Worm (Caenorhabditis elegans) whole organism, midembryonic: ENCODE measurements around the gene fbxa-111.
"Not testable (repeated sequence)": the region's sequence is repeated elsewhere in the genome, so short reads cannot be mapped to it uniquely, and the experiment has no call there.

Experiments
- T22C8.4 ChIP-seq: fragments of 200-800 bp; sonication (Bioruptor generic); IDR thresholded peaks from 2 replicates; pipeline ENCODE4 v1.3.6; 2022; ENCODE audit warnings: missing genetic modification characterization, missing compliant biosample characterization
- cog-1 ChIP-seq: sonication (generic microtip); optimal IDR thresholded peaks from 2 replicates; lab custom pipeline; 2016; ENCODE audit warnings: missing genetic modification characterization, missing compliant biosample characterization
- flt-1 ChIP-seq: fragments of 200-800 bp; sonication (Bioruptor generic); IDR thresholded peaks from 2 replicates; pipeline ENCODE4 v1.3.6; 2022; ENCODE audit warnings: missing genetic modification characterization, missing compliant biosample characterization
- klf-2 ChIP-seq: fragments of 200-800 bp; sonication (Bioruptor generic); conservative IDR thresholded peaks from 2 replicates; pipeline ENCODE4 v1.3.6; 2022; ENCODE audit warnings: missing genetic modification reagents, missing genetic modification characterization, missing compliant biosample characterization
- med-1 ChIP-seq: sonication (generic microtip); optimal IDR thresholded peaks from 2 replicates; lab custom pipeline; 2017; ENCODE audit warnings: missing genetic modification characterization, mild to moderate bottlenecking, missing compliant biosample characterization, antibody characterized with exemption, missing genetic modification reagents; ENCODE audit not compliant: insufficient read depth
- ref-1 ChIP-seq: fragments of 200-800 bp; sonication (Bioruptor generic); conservative IDR thresholded peaks from 2 replicates; pipeline ENCODE4 v1.3.6; 2022; ENCODE audit warnings: missing genetic modification reagents, missing genetic modification characterization, missing compliant biosample characterization
- tab-1 ChIP-seq: fragments of 200-800 bp; sonication (Bioruptor generic); IDR thresholded peaks from 2 replicates; pipeline ENCODE4 v1.3.6; 2022; ENCODE audit warnings: missing genetic modification characterization, missing compliant biosample characterization
- ztf-23 ChIP-seq: fragments of 200-800 bp; sonication (Bioruptor generic); IDR thresholded peaks from 2 replicates; pipeline ENCODE4 v1.3.6; 2022; ENCODE audit warnings: missing genetic modification reagents, missing genetic modification characterization, missing compliant biosample characterization
- ztf-29 ChIP-seq: fragments of 200-800 bp; sonication (Bioruptor generic); IDR thresholded peaks from 2 replicates; pipeline ENCODE4 v1.3.6; 2022; ENCODE audit warnings: missing genetic modification reagents, missing genetic modification characterization, missing compliant biosample characterization

Gene fbxa-111

DNA sequence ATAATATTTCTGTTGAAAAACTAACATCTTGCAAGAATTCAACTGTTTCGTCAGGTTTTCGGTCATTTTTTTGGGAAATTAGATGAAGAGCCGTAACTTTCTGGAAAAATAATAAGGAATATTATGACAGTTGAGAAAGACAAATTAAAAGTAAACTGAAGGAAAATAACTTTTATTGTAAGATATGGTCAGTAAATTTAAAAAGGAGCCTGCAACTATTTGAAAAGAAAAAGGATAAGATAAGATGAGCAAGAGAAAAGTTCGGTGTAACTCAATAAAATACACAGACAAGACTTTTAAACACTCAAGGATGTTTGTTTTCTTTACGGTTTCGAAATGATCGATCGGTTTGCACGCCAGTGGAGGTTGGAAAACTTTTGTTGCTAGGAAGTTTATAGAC lies at the start of gene fbxa-111:
fbxa-111 (minus strand) TSS at position 101 of the 400 bp plus-strand sequence.
- not testable (repeated sequence) for TF ChIP-seq tab-1; cog-1 (tag; lab: Kevin White, UChicago); flt-1 (GFP tag; lab: Robert Waterston, UW)

DNA sequence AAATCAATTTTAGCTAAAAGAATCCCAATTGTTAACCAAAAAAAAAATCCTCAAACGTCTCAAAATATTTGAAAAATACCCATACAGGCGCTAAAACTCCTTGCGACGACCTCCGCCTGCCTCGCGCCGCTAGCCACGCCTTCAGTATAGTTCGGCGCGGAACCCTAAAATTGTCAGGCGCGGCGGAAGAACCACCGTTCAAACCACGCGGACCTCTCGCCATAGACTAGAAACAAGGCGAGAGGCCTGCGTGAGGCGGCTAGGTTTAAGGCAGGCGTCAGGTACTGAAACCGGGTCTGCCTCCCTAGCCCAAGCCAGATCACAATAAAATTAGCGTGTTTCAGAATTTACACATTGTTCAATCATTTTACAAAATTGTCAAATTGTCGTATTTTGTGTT lies 42.9 kb upstream of the fbxa-111 start:
- no peak for TF ChIP-seq ref-1
- TF ChIP-seq T22C8.4 (GFP tag; lab: Robert Waterston, UW), result no peak
- TF ChIP-seq ztf-29 (GFP tag; lab: Robert Waterston, UW), result no peak
- no peak for TF ChIP-seq klf-2 (GFP tag; lab: Robert Waterston, UW)
- TF ChIP-seq med-1 (GFP tag; lab: Kevin White, UChicago), result no peak
- TF ChIP-seq ztf-23 (GFP tag; lab: Robert Waterston, UW), result no peak
- TF ChIP-seq flt-1 (GFP tag; lab: Robert Waterston, UW), result no peak
- no peak for TF ChIP-seq cog-1 (tag; lab: Kevin White, UChicago)
- TF ChIP-seq tab-1, result no peak

DNA sequence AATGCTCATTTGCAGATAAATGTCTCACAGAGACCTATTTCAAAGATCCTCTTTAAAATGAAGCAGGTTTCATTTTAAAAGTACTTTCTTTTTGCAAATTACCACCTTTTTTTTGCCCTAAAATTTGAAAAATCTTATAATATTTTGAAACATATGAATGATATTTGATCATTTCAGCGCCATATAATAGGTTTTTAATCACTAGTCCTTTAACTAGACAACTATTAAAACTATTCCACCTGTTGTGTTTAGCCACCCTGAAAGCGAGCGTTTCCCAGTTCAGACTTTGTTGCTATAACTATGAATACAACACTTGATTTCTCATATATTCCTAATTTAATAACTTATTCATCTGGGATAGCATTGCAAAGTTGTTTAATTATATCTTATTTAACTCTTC lies 42.2 kb upstream of the fbxa-111 start, which contains the start of gene srz-95:
srz-95 (plus strand) TSS at position 301 of the 400 bp plus-strand sequence.
- TF ChIP-seq med-1 (GFP tag; lab: Kevin White, UChicago), result no peak
- TF ChIP-seq ztf-29 (GFP tag; lab: Robert Waterston, UW), result no peak
- no peak for TF ChIP-seq ztf-23 (GFP tag; lab: Robert Waterston, UW)

DNA sequence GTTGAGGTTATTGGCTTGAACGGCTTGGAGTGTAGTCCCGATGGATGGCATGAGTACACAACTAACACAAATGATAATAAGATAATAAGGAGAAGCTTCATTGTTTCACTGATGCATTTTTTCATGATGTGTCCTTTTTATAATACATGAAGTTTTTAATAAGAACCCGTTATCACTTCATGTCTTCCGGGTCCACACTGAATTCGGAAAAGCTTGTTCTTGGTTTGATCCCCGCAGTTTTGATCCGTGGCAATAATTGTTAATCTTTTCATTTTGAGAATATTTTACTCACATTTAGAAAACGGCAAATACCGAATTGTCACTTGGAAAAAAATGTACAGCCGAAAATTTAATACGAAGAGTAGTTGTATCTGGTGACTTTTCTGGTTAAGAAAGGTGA lies 39.1 kb upstream of the fbxa-111 start, which contains the start of gene Y102A5C.27:
Y102A5C.27 (minus strand) TSS at position 101 of the 400 bp plus-strand sequence.
- TF ChIP-seq ztf-23 (GFP tag; lab: Robert Waterston, UW) (no peak), ref-1 (no peak), ztf-29 (GFP tag; lab: Robert Waterston, UW) (no peak), T22C8.4 (GFP tag; lab: Robert Waterston, UW) (no peak), klf-2 (GFP tag; lab: Robert Waterston, UW) (no peak), med-1 (GFP tag; lab: Kevin White, UChicago) (no peak), flt-1 (GFP tag; lab: Robert Waterston, UW) (no peak)

DNA sequence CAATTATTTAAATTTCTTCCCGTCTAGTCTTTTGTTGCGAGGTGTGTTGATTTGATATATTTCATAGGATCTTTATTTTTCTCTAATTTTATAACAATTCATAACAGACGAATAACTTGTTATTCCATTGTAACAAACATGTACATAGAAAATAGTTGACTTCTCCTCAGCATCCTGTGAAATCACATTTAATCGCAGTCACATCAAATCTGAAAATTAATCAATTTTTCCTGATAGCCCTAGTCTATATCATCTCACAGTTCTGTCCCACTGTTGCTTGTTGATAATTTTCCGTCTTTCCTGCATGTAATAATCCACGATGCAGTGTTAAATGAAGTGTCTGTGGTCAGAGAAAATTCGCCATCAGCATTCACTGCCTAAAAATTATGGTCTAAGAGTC lies 38.3 kb upstream of the fbxa-111 start:
- TF ChIP-seq med-1 (GFP tag; lab: Kevin White, UChicago) (no peak), T22C8.4 (GFP tag; lab: Robert Waterston, UW) (no peak), tab-1 (no peak), klf-2 (GFP tag; lab: Robert Waterston, UW) (no peak), ref-1 (no peak), cog-1 (tag; lab: Kevin White, UChicago) (no peak), ztf-29 (GFP tag; lab: Robert Waterston, UW) (no peak), ztf-23 (GFP tag; lab: Robert Waterston, UW) (no peak)

DNA sequence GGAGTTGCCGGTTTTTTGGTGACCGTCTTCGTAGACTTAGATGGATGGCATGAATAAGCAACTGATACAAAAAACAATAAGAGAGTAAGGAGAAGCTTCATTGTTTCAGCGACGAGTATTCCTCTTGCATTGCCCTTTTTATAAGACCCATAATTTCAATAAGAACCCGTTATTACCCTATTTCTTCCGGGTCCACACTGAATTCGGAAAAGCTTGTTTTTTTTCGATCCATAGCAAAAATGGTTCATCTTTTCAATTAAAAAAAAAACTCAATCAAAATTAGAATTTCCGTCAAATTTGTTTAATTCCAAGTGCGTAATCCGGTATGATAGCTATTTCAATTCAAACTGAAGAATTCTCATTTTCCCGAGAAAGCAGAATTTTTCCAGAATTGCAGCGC lies 37.5 kb upstream of the fbxa-111 start, which contains the start of gene Y102A5C.40:
Y102A5C.40 (minus strand) TSS at position 101 of the 400 bp plus-strand sequence.
- TF ChIP-seq klf-2 (GFP tag; lab: Robert Waterston, UW), result no peak
- TF ChIP-seq flt-1 (GFP tag; lab: Robert Waterston, UW), result no peak

DNA sequence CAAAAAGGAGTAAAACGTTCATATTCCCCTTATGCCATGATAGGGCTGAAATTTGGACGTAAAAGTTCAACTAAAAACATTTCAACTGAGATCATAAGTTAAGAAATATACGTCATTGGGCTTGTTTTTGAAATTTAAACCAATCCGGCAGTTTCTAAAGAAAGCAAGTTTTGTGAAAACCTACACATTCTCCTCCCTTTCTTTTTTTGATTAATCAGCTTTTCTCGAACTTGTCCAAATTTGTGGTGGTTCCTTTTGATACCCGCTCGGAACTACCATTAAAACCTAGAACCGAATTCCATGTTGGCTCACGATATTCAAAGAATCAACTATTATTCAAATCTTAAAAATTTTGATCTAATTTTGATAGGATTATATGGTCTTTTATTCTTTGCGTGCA lies 30.9 kb upstream of the fbxa-111 start, which contains the start of gene srz-54:
srz-54 (plus strand) TSS at position 301 of the 400 bp plus-strand sequence.
- TF ChIP-seq cog-1 (tag; lab: Kevin White, UChicago) (no peak), med-1 (GFP tag; lab: Kevin White, UChicago) (no peak), flt-1 (GFP tag; lab: Robert Waterston, UW) (no peak), ref-1 (no peak), tab-1 (no peak), ztf-29 (GFP tag; lab: Robert Waterston, UW) (no peak), ztf-23 (GFP tag; lab: Robert Waterston, UW) (no peak), T22C8.4 (GFP tag; lab: Robert Waterston, UW) (no peak), klf-2 (GFP tag; lab: Robert Waterston, UW) (no peak)

DNA sequence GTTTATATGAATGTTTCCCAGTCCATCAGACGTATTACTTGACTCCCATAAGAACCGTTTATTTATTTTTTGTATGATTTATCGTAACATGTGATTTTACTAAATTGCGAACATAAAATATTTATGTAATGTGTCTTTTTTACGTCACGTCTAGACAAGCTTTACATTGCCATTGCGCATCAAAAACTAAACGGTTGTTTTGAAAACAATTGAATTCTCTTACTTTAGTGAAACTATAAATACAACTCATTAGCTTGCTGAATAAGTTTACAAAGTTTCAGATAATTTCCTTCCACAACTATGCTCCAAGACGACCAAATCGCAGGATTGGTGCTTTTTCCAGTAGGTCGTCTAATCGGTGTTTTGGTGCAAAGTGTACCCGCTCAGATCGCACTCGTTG lies 25.4 kb upstream of the fbxa-111 start, which contains the start of gene srx-54:
srx-54 (plus strand) TSS at position 301 of the 400 bp plus-strand sequence.
- TF ChIP-seq ref-1 (no peak), ztf-23 (GFP tag; lab: Robert Waterston, UW) (no peak), flt-1 (GFP tag; lab: Robert Waterston, UW) (no peak), tab-1 (no peak), klf-2 (GFP tag; lab: Robert Waterston, UW) (no peak), ztf-29 (GFP tag; lab: Robert Waterston, UW) (no peak), cog-1 (tag; lab: Kevin White, UChicago) (no peak), med-1 (GFP tag; lab: Kevin White, UChicago) (no peak), T22C8.4 (GFP tag; lab: Robert Waterston, UW) (no peak)

DNA sequence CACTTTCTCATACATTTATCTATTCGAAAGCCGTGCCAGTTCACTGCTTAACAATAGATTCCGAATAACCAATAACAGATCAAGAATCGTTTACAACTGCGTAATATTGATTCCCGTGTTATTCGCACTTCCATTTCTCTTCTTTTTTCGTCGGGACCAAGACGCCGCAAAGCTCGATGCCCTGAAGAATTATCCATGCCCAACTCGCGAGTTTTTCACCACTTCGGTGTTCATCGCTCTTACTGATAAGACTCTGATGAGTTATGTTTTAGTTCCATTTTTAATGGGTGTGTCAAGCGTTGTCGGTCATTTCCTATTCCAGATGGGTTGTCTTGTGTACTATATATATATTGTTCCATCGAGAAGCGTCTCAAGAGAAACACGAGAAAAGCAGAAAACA lies 23.8 kb upstream of the fbxa-111 start:
- TF ChIP-seq ztf-23 (GFP tag; lab: Robert Waterston, UW) (no peak), T22C8.4 (GFP tag; lab: Robert Waterston, UW) (no peak), ztf-29 (GFP tag; lab: Robert Waterston, UW) (no peak), med-1 (GFP tag; lab: Kevin White, UChicago) (no peak), ref-1 (no peak), klf-2 (GFP tag; lab: Robert Waterston, UW) (no peak), flt-1 (GFP tag; lab: Robert Waterston, UW) (no peak)

DNA sequence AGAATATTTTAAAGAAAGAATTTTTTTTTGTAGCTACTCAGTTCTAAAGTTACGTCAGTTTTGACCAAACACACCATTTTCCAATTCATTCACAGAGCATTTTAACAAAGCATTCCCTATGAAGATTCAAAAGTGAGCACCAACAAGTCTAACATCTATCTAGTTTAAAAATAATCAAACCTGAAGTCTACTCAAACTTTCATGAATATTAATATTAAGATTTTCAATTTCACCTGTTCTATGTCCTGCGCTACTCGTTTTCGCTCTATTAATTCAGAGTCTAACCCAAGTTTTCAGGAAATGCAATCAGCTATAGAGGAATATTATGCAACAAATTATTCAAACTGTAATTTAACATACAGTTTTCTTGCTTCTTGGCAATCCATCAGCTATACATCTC lies 22.6 kb upstream of the fbxa-111 start, which contains the start of gene srh-119:
srh-119 (plus strand) TSS at position 301 of the 400 bp plus-strand sequence.
- TF ChIP-seq T22C8.4 (GFP tag; lab: Robert Waterston, UW) (no peak), med-1 (GFP tag; lab: Kevin White, UChicago) (no peak), ztf-23 (GFP tag; lab: Robert Waterston, UW) (no peak), cog-1 (tag; lab: Kevin White, UChicago) (no peak), klf-2 (GFP tag; lab: Robert Waterston, UW) (no peak), tab-1 (no peak), ztf-29 (GFP tag; lab: Robert Waterston, UW) (no peak), flt-1 (GFP tag; lab: Robert Waterston, UW) (no peak), ref-1 (no peak)
